Worm (Caenorhabditis elegans): ENCODE data around the gene C01G12.7.

DNA sequence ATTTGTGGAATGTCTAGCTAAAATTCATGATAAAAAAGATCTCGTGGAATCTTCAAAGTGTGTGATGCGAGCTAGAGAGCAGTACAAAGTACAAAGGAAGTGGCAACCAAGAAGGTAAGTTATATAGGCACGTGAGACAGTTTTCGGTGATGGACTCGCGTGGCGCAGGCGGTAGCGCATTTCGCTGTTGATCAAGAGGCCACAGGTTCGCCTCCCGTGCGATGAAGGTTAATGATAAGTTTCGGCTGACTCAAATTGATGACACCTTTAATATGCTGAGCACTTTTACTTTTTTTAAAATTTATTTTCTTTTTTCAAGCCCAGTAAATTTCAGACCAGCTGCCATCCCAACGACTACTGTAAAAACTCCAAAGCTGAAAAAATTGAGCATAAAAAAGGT lies 25.2 kb upstream of the C01G12.7 start:
- TF ChIP-seq fkh-3 (tag; optimal IDR thresholded peaks at IDR 0.05) (peak; percentile 4), cebp-1 (GFP tag; IDR thresholded peaks at IDR 0.05) (no peak), cebp-1 (tag; optimal IDR thresholded peaks at IDR 0.05) (no peak), F55B11.4 (tag; optimal IDR thresholded peaks at IDR 0.05; ENCODE audit: borderline replicate concordance, insufficient read depth) (no peak), ztf-3 (GFP tag; optimal IDR thresholded peaks at IDR 0.05) (no peak), snpc-4 (GFP tag; optimal IDR thresholded peaks at IDR 0.05) (no peak), snpc-4 (tag; optimal IDR thresholded peaks at IDR 0.05) (no peak), nhr-120 (GFP tag; IDR thresholded peaks at IDR 0.05) (0 out of 2 replicates have a peak, but pooled peaks have one; percentile 68), bed-1 (GFP tag; IDR thresholded peaks at IDR 0.05) (no peak)

Measured in whole organism, young adult.